Worm (Caenorhabditis elegans): ENCODE results near the gene C24A3.2.

DNA sequence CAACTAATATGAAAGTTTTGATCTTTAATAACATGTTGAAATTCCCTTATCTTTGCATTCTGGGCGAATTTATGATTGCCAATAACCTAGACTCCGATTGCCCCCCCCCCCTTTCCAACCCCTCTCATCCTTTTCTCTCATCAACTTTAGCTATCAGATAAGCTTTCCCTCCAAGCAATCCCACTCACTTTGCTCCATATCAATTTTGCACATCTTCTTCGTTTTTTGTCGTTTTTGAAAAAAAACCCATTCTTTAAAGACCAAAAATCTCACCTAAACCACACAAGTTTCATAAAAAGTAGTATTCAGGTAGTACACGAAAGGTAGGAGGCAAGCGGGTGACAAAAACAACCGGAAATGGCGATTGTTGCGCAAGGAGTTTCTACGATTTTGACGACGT, 9.5 kb upstream of the C24A3.2 start, which contains the start of gene twk-18:
- TF ChIP-seq tag-97 (GFP tag; IDR thresholded peaks at IDR 0.05) (no peak), hif-1 (tag; optimal IDR thresholded peaks at IDR 0.05) (no peak), unc-39 (tag; optimal IDR thresholded peaks at IDR 0.05) (no peak), snpc-4 (tag; optimal IDR thresholded peaks at IDR 0.05) (no peak), fkh-10 (GFP tag; optimal IDR thresholded peaks at IDR 0.05) (no peak), ZK546.5 (tag; optimal IDR thresholded peaks at IDR 0.05) (no peak), nhr-41 (GFP tag; IDR thresholded peaks at IDR 0.05) (no peak), nhr-77 (tag; optimal IDR thresholded peaks at IDR 0.05) (no peak), Y5F2A.4 (GFP tag; optimal IDR thresholded peaks at IDR 0.05) (no peak), R02D3.7 (tag; optimal IDR thresholded peaks at IDR 0.05) (no peak)
